Fruit fly (Drosophila melanogaster): ENCODE results near the gene Adgf-A2.

Gene Adgf-A2

DNA sequence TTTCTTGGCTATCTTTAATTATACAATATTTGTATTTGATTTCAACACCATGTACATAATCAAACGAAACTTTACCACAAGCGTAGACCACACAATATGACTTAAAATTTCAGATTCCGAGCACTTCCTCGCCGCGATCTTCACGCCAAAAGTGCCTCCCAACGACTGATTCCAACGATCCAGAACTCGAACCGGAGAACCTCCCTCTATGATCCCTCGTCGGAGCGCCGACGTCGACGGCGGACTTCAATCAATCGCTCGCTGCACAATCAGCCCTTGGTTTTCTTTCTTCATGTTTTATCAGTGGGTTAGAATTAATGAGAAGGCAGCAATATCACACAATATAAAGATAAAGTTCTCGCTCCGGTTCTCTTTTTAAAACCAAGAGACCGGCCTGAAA, at the start of gene Adgf-A2, which contains the start of gene Adgf-A:
TSS of gene Adgf-A2 (minus strand) at position 172 of the 400 bp plus-strand sequence.
TSS of gene Adgf-A (minus strand) at position 172 of the 400 bp plus-strand sequence.
- TF ChIP-seq CG4617 (GFP tag; optimal IDR thresholded peaks at IDR 0.05; ENCODE audit: borderline replicate concordance) (no peak), vnd (GFP tag; IDR thresholded peaks at IDR 0.05; ENCODE audit: partially characterized antibody) (no peak), CG3163 (GFP tag; optimal IDR thresholded peaks at IDR 0.05) (peak; percentile 16), Pdp1 (GFP tag; optimal IDR thresholded peaks at IDR 0.05) (no peak), CG9817 (tag; optimal IDR thresholded peaks at IDR 0.05) (no peak), CG31388 (GFP tag; optimal IDR thresholded peaks at IDR 0.05) (no peak), CG31365 (tag; optimal IDR thresholded peaks at IDR 0.05) (no peak), CG4707 (GFP tag; optimal IDR thresholded peaks at IDR 0.05) (no peak), Drgx (GFP tag; IDR thresholded peaks at IDR 0.05) (no peak), CG18262 (tag; optimal IDR thresholded peaks at IDR 0.05) (no peak), CG2889 (GFP tag; IDR thresholded peaks at IDR 0.05) (no peak), Jarid2 (GFP tag; optimal IDR thresholded peaks at IDR 0.05) (peak; percentile 73), CG17361 (GFP tag; IDR thresholded peaks at IDR 0.05) (no peak), ttk (GFP tag; IDR thresholded peaks at IDR 0.05) (0 out of 2 replicates have a peak, but pooled peaks have one; percentile 8), CG6654 (GFP tag; optimal IDR thresholded peaks at IDR 0.05) (no peak), D19A (tag; optimal IDR thresholded peaks at IDR 0.05) (no peak), lola (GFP tag; optimal IDR thresholded peaks at IDR 0.05) (no peak), CG10565 (GFP tag; optimal IDR thresholded peaks at IDR 0.05) (no peak), CG13123 (GFP tag; optimal IDR thresholded peaks at IDR 0.05) (no peak), CG16863 (GFP tag; optimal IDR thresholded peaks at IDR 0.05) (no peak), CG7963 (GFP tag; IDR thresholded peaks at IDR 0.05; ENCODE audit: partially characterized antibody) (no peak), CG30020 (tag; optimal IDR thresholded peaks at IDR 0.05) (no peak), CG11398 (GFP tag; optimal IDR thresholded peaks at IDR 0.05) (no peak), danr (GFP tag; IDR thresholded peaks at IDR 0.05) (no peak), CG2116 (GFP tag; optimal IDR thresholded peaks at IDR 0.05) (no peak), CG7372 (GFP tag; IDR thresholded peaks at IDR 0.05) (no peak), Dad (GFP tag; optimal IDR thresholded peaks at IDR 0.05) (no peak), stc (GFP tag; IDR thresholded peaks at IDR 0.05) (no peak), CG7987 (GFP tag; optimal IDR thresholded peaks at IDR 0.05) (no peak), ERR (GFP tag; optimal IDR thresholded peaks at IDR 0.05) (no peak), zf30C (GFP tag; optimal IDR thresholded peaks at IDR 0.05) (no peak), pros (GFP tag; optimal IDR thresholded peaks at IDR 0.05) (peak; percentile 76), CG6813 (GFP tag; optimal IDR thresholded peaks at IDR 0.05) (no peak), CG2199 (GFP tag; IDR thresholded peaks at IDR 0.05) (peak; percentile 92), CG7271 (tag; optimal IDR thresholded peaks at IDR 0.05) (no peak), CG12942 (GFP tag; optimal IDR thresholded peaks at IDR 0.05) (no peak), lbe (GFP tag; optimal IDR thresholded peaks at IDR 0.05) (no peak), zen (tag; optimal IDR thresholded peaks at IDR 0.05) (no peak), gt (GFP tag; IDR thresholded peaks at IDR 0.05) (no peak), CG11560 (tag; IDR thresholded peaks at IDR 0.05) (no peak), wek (GFP tag; optimal IDR thresholded peaks at IDR 0.05) (no peak), CG18476 (GFP tag; optimal IDR thresholded peaks at IDR 0.05) (no peak), CG14014 (GFP tag; IDR thresholded peaks at IDR 0.05) (no peak), kah (GFP tag; optimal IDR thresholded peaks at IDR 0.05) (no peak), CG1529 (GFP tag; optimal IDR thresholded peaks at IDR 0.05) (no peak), ken (GFP tag; IDR thresholded peaks at IDR 0.05) (no peak), ranshi (GFP tag; IDR thresholded peaks at IDR 0.05) (no peak), gfzf (GFP tag; optimal IDR thresholded peaks at IDR 0.05) (no peak), so (GFP tag; IDR thresholded peaks at IDR 0.05) (no peak), onecut (GFP tag; IDR thresholded peaks at IDR 0.05) (no peak), toy (GFP tag; IDR thresholded peaks at IDR 0.05) (no peak), E2f1 (GFP tag; IDR thresholded peaks at IDR 0.05) (no peak)
